Worm (Caenorhabditis elegans) whole organism, mixed stage, embryonic: ENCODE results near the gene pals-20.

ENCODE experiments used
- M03D4.4 ChIP-seq: sonication (generic microtip); optimal IDR thresholded peaks from 2 replicates; lab custom pipeline; 2017; ENCODE audit warnings: mild to moderate bottlenecking, missing genetic modification characterization, missing compliant biosample characterization
- drap-1 ChIP-seq: fragments of 200-800 bp; sonication (Bioruptor generic); optimal IDR thresholded peaks from 3 replicates; lab custom pipeline; 2018; ENCODE audit warnings: mild to moderate bottlenecking, missing genetic modification characterization, missing compliant biosample characterization
- lsy-2 ChIP-seq: fragments of 150-350 bp; optimal IDR thresholded peaks from 2 replicates; lab custom pipeline; 2014; ENCODE audit warnings: missing biosample characterization, missing genetic modification characterization
- nhr-12 ChIP-seq: fragments of 150-350 bp; optimal IDR thresholded peaks from 2 replicates; lab custom pipeline; 2014; ENCODE audit warnings: missing biosample characterization, missing genetic modification characterization
- nhr-237 ChIP-seq: fragments of 150-350 bp; optimal IDR thresholded peaks from 2 replicates; lab custom pipeline; 2014; ENCODE audit warnings: missing biosample characterization, missing genetic modification characterization
- nhr-28 ChIP-seq: fragments of 150-350 bp; optimal IDR thresholded peaks from 2 replicates; lab custom pipeline; 2014; ENCODE audit warnings: missing biosample characterization, missing genetic modification characterization
- snpc-4 ChIP-seq: fragments of 150-350 bp; optimal IDR thresholded peaks from 2 replicates; lab custom pipeline; 2014; ENCODE audit warnings: missing biosample characterization, missing genetic modification characterization
- unc-39 ChIP-seq: fragments of 150-350 bp; optimal IDR thresholded peaks from 2 replicates; lab custom pipeline; 2014; ENCODE audit warnings: missing biosample characterization, missing genetic modification characterization

DNA sequence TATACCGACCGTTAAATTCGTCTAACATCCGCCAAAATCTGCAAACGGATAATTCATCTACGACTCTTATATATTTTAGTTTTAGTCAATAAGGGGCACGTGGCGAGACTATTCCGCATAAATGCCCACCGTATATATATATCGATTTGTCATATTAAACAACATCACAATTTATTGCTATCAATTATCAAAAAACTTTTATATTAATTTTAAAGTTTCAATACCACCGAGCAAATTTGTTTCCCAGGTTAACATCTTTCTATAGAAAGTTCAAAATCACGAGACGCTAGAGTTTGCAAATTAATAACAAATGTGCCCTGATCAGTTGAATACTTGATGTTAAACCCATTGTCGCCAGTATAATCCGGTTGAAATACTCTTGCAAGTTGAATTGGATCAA is 40.6 kb downstream of the pals-20 start, which contains the start of gene Y82E9BL.5:
- TF ChIP-seq nhr-12 (tag; lab: Kevin White, UChicago): no peak
- no peak for TF ChIP-seq nhr-237 (tag; lab: Kevin White, UChicago)
- no peak for TF ChIP-seq lsy-2
- TF ChIP-seq drap-1 (GFP tag; lab: Kevin White, UChicago): no peak
- TF ChIP-seq snpc-4 (tag; lab: Kevin White, UChicago): no peak
- no peak for TF ChIP-seq nhr-28 (tag; lab: Kevin White, UChicago)
- no peak for TF ChIP-seq M03D4.4 (tag; lab: Kevin White, UChicago)
- no peak for TF ChIP-seq unc-39 (tag; lab: Kevin White, UChicago)
